Fruit fly (Drosophila melanogaster): ENCODE measurements around the gene CG1637.

DNA sequence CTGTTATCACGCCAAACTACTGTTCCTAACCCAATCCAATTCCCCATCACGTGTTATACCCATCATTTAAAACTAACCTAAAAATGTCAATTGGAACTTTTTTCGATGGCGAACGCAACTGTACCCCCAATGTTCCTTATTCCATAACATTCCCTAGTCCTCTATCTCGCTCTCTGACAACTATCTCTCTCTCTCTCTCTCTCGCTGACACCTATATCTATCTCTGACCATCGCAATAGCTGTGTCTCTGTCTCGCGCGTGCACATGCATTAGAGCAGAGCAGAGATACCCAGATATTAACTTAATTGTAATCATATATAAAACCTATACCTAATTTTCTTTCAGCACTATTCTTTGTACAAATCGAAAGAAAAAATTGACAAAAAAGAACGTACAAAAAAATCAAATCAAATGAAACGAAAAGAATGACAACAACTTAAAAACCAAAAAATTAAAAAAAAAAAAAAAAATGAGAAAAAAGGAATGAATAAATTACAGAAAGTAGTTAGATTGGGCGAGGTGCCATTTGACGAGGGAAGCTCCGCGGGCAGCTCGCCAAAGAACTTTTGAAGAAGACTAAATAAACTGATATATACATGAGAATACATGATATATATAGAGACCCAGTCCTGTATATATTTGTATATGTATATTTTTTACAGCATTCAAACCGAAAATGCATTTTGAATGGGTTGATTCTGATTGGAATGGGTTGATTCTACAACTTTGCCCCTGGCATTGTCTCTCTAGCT lies 11.9 kb downstream of the CG1637 start:
- no peak for TF ChIP-seq Crg-1 (GFP tag; optimal IDR thresholded peaks at IDR 0.05)
- TF ChIP-seq CG7101 (tag; optimal IDR thresholded peaks at IDR 0.05), result no peak
- TF ChIP-seq tj (GFP tag; optimal IDR thresholded peaks at IDR 0.05), result no peak
- TF ChIP-seq bab1 (GFP tag; optimal IDR thresholded peaks at IDR 0.05), result no peak
- no peak for TF ChIP-seq toe (GFP tag; optimal IDR thresholded peaks at IDR 0.05)
